Fruit fly (Drosophila melanogaster) whole organism, prepupa: ENCODE results near the gene Dlic.

Experiments used
- Blimp-1 ChIP-seq: fragments of 200-800 bp; sonication (Bioruptor generic); optimal IDR thresholded peaks from 3 replicates; lab custom pipeline; 2017; ENCODE audit warnings: missing biosample characterization, missing genetic modification characterization, mild to moderate bottlenecking, moderate library complexity, missing genetic modification reagents
- CG10669 ChIP-seq: fragments of 200-800 bp; sonication (Bioruptor generic); optimal IDR thresholded peaks from 3 replicates; lab custom pipeline; 2018; ENCODE audit warnings: missing biosample characterization, mild to moderate bottlenecking, missing genetic modification characterization, moderate library complexity
- CG11294 ChIP-seq: fragments of 200-800 bp; sonication (Bioruptor generic); IDR thresholded peaks from 2 replicates; pipeline ENCODE4 v1.3.6; 2022; ENCODE audit warnings: missing biosample characterization, missing genetic modification characterization
- CG11902 ChIP-seq: fragments of 200-800 bp; sonication (Bioruptor generic); optimal IDR thresholded peaks from 3 replicates; lab custom pipeline; 2016; ENCODE audit warnings: missing biosample characterization, missing genetic modification characterization
- CG15336 ChIP-seq: fragments of 200-800 bp; sonication (Bioruptor generic); IDR thresholded peaks from 2 replicates; pipeline ENCODE4 v1.3.6; 2022; ENCODE audit warnings: missing biosample characterization, missing genetic modification characterization
- CG1621 ChIP-seq: fragments of 200-800 bp; sonication (Bioruptor generic); optimal IDR thresholded peaks from 3 replicates; lab custom pipeline; 2018; ENCODE audit warnings: missing biosample characterization, mild to moderate bottlenecking, missing genetic modification characterization
- CG16779 ChIP-seq: fragments of 200-800 bp; sonication (Bioruptor generic); optimal IDR thresholded peaks from 3 replicates; lab custom pipeline; 2017; ENCODE audit warnings: missing biosample characterization, mild to moderate bottlenecking, missing genetic modification characterization
- CG3032 ChIP-seq: fragments of 200-800 bp; optimal IDR thresholded peaks from 2 replicates; lab custom pipeline; 2019; ENCODE audit warnings: missing biosample characterization, mild to moderate bottlenecking, missing genetic modification characterization, moderate library complexity
- CG31627 ChIP-seq: fragments of 200-800 bp; sonication (Bioruptor generic); optimal IDR thresholded peaks from 3 replicates; lab custom pipeline; 2016; ENCODE audit warnings: missing biosample characterization, missing genetic modification characterization
- CG3919 ChIP-seq: fragments of 200-800 bp; sonication (Bioruptor generic); optimal IDR thresholded peaks from 3 replicates; lab custom pipeline; 2016; ENCODE audit warnings: missing biosample characterization, missing genetic modification characterization
- CG4318 ChIP-seq: fragments of 200-800 bp; sonication (Bioruptor generic); optimal IDR thresholded peaks from 3 replicates; lab custom pipeline; 2017; ENCODE audit warnings: missing biosample characterization, mild to moderate bottlenecking, missing genetic modification characterization
- CG6163 ChIP-seq: fragments of 200-800 bp; sonication (Bioruptor generic); IDR thresholded peaks from 3 replicates; pipeline ENCODE4 v1.3.6; 2022; ENCODE audit warnings: missing biosample characterization, missing genetic modification characterization
- CG6276 ChIP-seq: fragments of 200-800 bp; sonication (Bioruptor generic); optimal IDR thresholded peaks from 2 replicates; lab custom pipeline; 2017; ENCODE audit warnings: missing biosample characterization, mild to moderate bottlenecking, missing genetic modification characterization
- CG6808 ChIP-seq: fragments of 200-800 bp; sonication (Bioruptor generic); optimal IDR thresholded peaks from 3 replicates; lab custom pipeline; 2017; ENCODE audit warnings: missing biosample characterization, missing genetic modification characterization, mild to moderate bottlenecking, moderate library complexity, missing genetic modification reagents
- CG6854 ChIP-seq: fragments of 200-800 bp; sonication (Bioruptor generic); optimal IDR thresholded peaks from 2 replicates; lab custom pipeline; 2017; ENCODE audit warnings: missing biosample characterization, mild to moderate bottlenecking, missing genetic modification characterization
- CG7368 ChIP-seq: fragments of 200-800 bp; sonication (Bioruptor generic); optimal IDR thresholded peaks from 3 replicates; lab custom pipeline; 2016; ENCODE audit warnings: missing biosample characterization, missing genetic modification characterization
- CG8319 ChIP-seq: fragments of 200-800 bp; sonication (Bioruptor generic); optimal IDR thresholded peaks from 3 replicates; lab custom pipeline; 2016; ENCODE audit warnings: missing biosample characterization, missing genetic modification characterization
- CG9139 ChIP-seq: fragments of 200-800 bp; sonication (Bioruptor generic); optimal IDR thresholded peaks from 3 replicates; lab custom pipeline; 2017; ENCODE audit warnings: missing biosample characterization, mild to moderate bottlenecking, missing genetic modification characterization
- Eip75B ChIP-seq: fragments of 200-800 bp; sonication (Bioruptor generic); optimal IDR thresholded peaks from 3 replicates; lab custom pipeline; 2016; ENCODE audit warnings: missing biosample characterization, missing genetic modification characterization
- Eip78C ChIP-seq: fragments of 200-800 bp; sonication (Bioruptor generic); peaks from one replicate; lab custom pipeline; 2016; ENCODE audit warnings: missing biosample characterization, missing genetic modification characterization
- Eip93F ChIP-seq: fragments of 200-800 bp; sonication (Bioruptor generic); optimal IDR thresholded peaks from 2 replicates; lab custom pipeline; 2016; ENCODE audit warnings: missing biosample characterization, mild to moderate bottlenecking, missing genetic modification characterization
- Ets21C ChIP-seq: fragments of 200-800 bp; sonication (Bioruptor generic); optimal IDR thresholded peaks from 3 replicates; lab custom pipeline; 2016; ENCODE audit warnings: missing biosample characterization, missing genetic modification characterization
- Gug ChIP-seq: fragments of 200-800 bp; sonication (Bioruptor generic); IDR thresholded peaks from 2 replicates; pipeline ENCODE4 v1.3.6; 2022; ENCODE audit warnings: missing biosample characterization, missing genetic modification characterization
- Hr38 ChIP-seq: sonication (Bioruptor generic); optimal IDR thresholded peaks from 2 replicates; lab custom pipeline; 2016; ENCODE audit warnings: missing biosample characterization, missing genetic modification characterization
- Hr39 ChIP-seq: fragments of 200-800 bp; sonication (Bioruptor generic); optimal IDR thresholded peaks from 2 replicates; lab custom pipeline; 2016; ENCODE audit warnings: missing biosample characterization, missing genetic modification characterization
- Hr4 ChIP-seq: fragments of 200-800 bp; sonication (Bioruptor generic); optimal IDR thresholded peaks from 3 replicates; lab custom pipeline; 2016; ENCODE audit warnings: missing biosample characterization, missing genetic modification characterization
- Met ChIP-seq: fragments of 200-800 bp; sonication (Bioruptor generic); optimal IDR thresholded peaks from 3 replicates; lab custom pipeline; 2016; ENCODE audit warnings: missing biosample characterization, missing genetic modification characterization
- Smox ChIP-seq: fragments of 200-800 bp; sonication (Bioruptor generic); optimal IDR thresholded peaks from 3 replicates; lab custom pipeline; 2016; ENCODE audit warnings: missing biosample characterization, missing genetic modification characterization
- Sox14 ChIP-seq: fragments of 200-800 bp; sonication (Bioruptor generic); optimal IDR thresholded peaks from 3 replicates; lab custom pipeline; 2016; ENCODE audit warnings: missing biosample characterization, missing genetic modification characterization
- Sox15 ChIP-seq: fragments of 200-800 bp; sonication (Bioruptor generic); optimal IDR thresholded peaks from 3 replicates; lab custom pipeline; 2016; ENCODE audit warnings: missing biosample characterization, missing genetic modification characterization
- achi ChIP-seq: fragments of 200-800 bp; sonication (Bioruptor generic); optimal IDR thresholded peaks from 3 replicates; lab custom pipeline; 2016; ENCODE audit warnings: missing biosample characterization, missing genetic modification characterization
- acj6 ChIP-seq: fragments of 200-800 bp; sonication (Bioruptor generic); optimal IDR thresholded peaks from 3 replicates; lab custom pipeline; 2016; ENCODE audit warnings: missing biosample characterization, missing genetic modification characterization
- cyc ChIP-seq: fragments of 200-800 bp; sonication (Bioruptor generic); optimal IDR thresholded peaks from 3 replicates; lab custom pipeline; 2016; ENCODE audit warnings: missing biosample characterization, missing genetic modification characterization
- dac ChIP-seq: fragments of 200-800 bp; sonication (Bioruptor generic); optimal IDR thresholded peaks from 2 replicates; lab custom pipeline; 2017; ENCODE audit warnings: missing biosample characterization, mild to moderate bottlenecking, missing genetic modification characterization
- eg ChIP-seq: fragments of 200-800 bp; sonication (Bioruptor generic); IDR thresholded peaks from 3 replicates; pipeline ENCODE4 v1.3.6; 2022; ENCODE audit warnings: missing biosample characterization, missing genetic modification characterization
- esn ChIP-seq: fragments of 200-800 bp; sonication (Bioruptor generic); optimal IDR thresholded peaks from 2 replicates; lab custom pipeline; 2016; ENCODE audit warnings: missing biosample characterization, mild to moderate bottlenecking, missing genetic modification characterization, moderate library complexity
- fd59A ChIP-seq: fragments of 200-800 bp; sonication (Bioruptor generic); optimal IDR thresholded peaks from 2 replicates; lab custom pipeline; 2017; ENCODE audit warnings: missing biosample characterization, mild to moderate bottlenecking, missing genetic modification characterization, missing genetic modification reagents
- fd85E ChIP-seq: fragments of 200-800 bp; sonication (Bioruptor generic); optimal IDR thresholded peaks from 3 replicates; lab custom pipeline; 2016; ENCODE audit warnings: missing biosample characterization, missing genetic modification characterization
- fkh ChIP-seq: fragments of 200-800 bp; sonication (Bioruptor generic); optimal IDR thresholded peaks from 3 replicates; lab custom pipeline; 2017; ENCODE audit warnings: missing biosample characterization, mild to moderate bottlenecking, missing genetic modification characterization, moderate library complexity
- lz ChIP-seq: fragments of 200-800 bp; sonication (Bioruptor generic); optimal IDR thresholded peaks from 3 replicates; lab custom pipeline; 2016; ENCODE audit warnings: missing biosample characterization, missing genetic modification characterization
- pdm3 ChIP-seq: fragments of 200-800 bp; sonication (Bioruptor generic); optimal IDR thresholded peaks from 3 replicates; lab custom pipeline; 2016; ENCODE audit warnings: missing biosample characterization, missing genetic modification characterization
- salr ChIP-seq, 2 experiments: fragments of 200-800 bp; sonication (Bioruptor generic); optimal IDR thresholded peaks; 3 replicates each; lab custom pipeline; 2016 to 2018; ENCODE audit warnings: missing biosample characterization in 2 of 2, missing genetic modification characterization in 2 of 2, mild to moderate bottlenecking in 1 of 2
- ss ChIP-seq, 2 experiments: fragments of 200-800 bp; sonication (Bioruptor generic); optimal IDR thresholded peaks; 2 replicates in 1 of 2; 3 replicates in 1 of 2; lab custom pipeline; 2017 to 2018; ENCODE audit warnings: mild to moderate bottlenecking in 2 of 2, missing biosample characterization in 2 of 2, missing genetic modification characterization in 2 of 2, moderate library complexity in 1 of 2
- svp ChIP-seq: fragments of 200-800 bp; sonication (Bioruptor generic); peaks from one replicate; lab custom pipeline; 2016; ENCODE audit warnings: missing biosample characterization, missing genetic modification characterization
- topi ChIP-seq: fragments of 200-800 bp; sonication (Bioruptor generic); optimal IDR thresholded peaks from 3 replicates; lab custom pipeline; 2016; ENCODE audit warnings: missing biosample characterization, missing genetic modification characterization

The Dlic gene

DNA sequence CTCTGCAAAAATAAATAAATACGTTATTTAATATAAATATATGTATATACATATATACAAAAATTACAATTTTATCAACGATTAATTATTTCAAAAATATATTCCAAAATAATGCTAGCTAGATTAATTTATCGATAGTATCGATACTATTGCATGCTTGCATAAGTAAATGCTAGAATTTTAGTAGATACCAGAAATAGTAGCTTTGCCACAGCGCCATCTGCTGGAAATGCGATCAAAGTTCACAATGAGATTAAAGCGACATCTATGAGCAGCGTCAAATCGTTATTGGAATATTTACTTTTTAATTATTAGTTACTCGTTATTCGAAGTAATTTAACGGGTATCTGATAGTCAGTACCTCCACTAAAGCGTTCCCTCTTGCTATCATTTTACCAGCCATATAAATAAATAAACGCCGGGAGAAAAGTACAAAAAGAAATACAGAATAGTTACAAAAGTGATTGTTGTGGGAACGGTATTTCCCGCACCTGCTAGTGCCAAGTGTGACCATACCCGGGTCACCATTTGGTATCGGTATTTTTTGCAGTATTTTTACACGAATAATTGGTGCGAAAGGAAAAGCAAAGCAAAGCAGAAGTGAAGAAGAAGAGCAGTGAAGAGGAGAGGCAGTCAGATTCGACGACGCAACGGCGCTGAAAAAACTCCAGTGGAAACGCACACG lies at the start of gene Dlic, which contains the start of gene rtv:
Gene Dlic (plus strand): TSS at position 596 of the 685 bp plus-strand sequence.
Gene rtv (minus strand): TSS at position 165 of the 685 bp plus-strand sequence.
- TF ChIP-seq Met (GFP tag; lab: Kevin White, UChicago), result peak; percentile 8
- TF ChIP-seq pdm3 (GFP tag; lab: Kevin White, UChicago), result peak; percentile 4
- peak; percentile 83 for TF ChIP-seq fkh (GFP tag; lab: Kevin White, UChicago)
- TF ChIP-seq lz, result peak; percentile 44
- TF ChIP-seq Hr39 (GFP tag; lab: Kevin White, UChicago), result peak; percentile 38
- TF ChIP-seq CG10669 (GFP tag; lab: Kevin White, UChicago), result no peak
- TF ChIP-seq svp, result peak; percentile 78
- TF ChIP-seq Eip75B (GFP tag; lab: Kevin White, UChicago), result peak; percentile 8
- peak; percentile 35 for TF ChIP-seq esn (GFP tag; lab: Kevin White, UChicago)
- no peak for TF ChIP-seq ss (GFP tag; optimal IDR thresholded peaks at IDR 0.05; lab: Kevin White, UChicago)
- TF ChIP-seq Ets21C (GFP tag; lab: Kevin White, UChicago), result peak; percentile 19
- peak; percentile 7 for TF ChIP-seq Hr4 (GFP tag; lab: Kevin White, UChicago)
- TF ChIP-seq cyc (GFP tag; lab: Kevin White, UChicago), result peak; percentile 44
- no peak for TF ChIP-seq CG15336 (GFP tag; lab: Robert Waterston, UW)
- TF ChIP-seq CG6163 (GFP tag; lab: Robert Waterston, UW), result peak; percentile 63; the same call in 2 of the 3 replicates
- peak; percentile 41 for TF ChIP-seq CG31627
- TF ChIP-seq CG6854, result no peak
- no peak for TF ChIP-seq Smox (GFP tag; lab: Kevin White, UChicago)
- TF ChIP-seq Hr38 (GFP tag; lab: Kevin White, UChicago), result no peak
- no peak for TF ChIP-seq Sox14 (GFP tag; lab: Kevin White, UChicago)
- TF ChIP-seq acj6 (GFP tag; lab: Kevin White, UChicago), result peak; percentile 0
- TF ChIP-seq fd85E, result no peak
- TF ChIP-seq Eip78C, result peak; percentile 14

DNA sequence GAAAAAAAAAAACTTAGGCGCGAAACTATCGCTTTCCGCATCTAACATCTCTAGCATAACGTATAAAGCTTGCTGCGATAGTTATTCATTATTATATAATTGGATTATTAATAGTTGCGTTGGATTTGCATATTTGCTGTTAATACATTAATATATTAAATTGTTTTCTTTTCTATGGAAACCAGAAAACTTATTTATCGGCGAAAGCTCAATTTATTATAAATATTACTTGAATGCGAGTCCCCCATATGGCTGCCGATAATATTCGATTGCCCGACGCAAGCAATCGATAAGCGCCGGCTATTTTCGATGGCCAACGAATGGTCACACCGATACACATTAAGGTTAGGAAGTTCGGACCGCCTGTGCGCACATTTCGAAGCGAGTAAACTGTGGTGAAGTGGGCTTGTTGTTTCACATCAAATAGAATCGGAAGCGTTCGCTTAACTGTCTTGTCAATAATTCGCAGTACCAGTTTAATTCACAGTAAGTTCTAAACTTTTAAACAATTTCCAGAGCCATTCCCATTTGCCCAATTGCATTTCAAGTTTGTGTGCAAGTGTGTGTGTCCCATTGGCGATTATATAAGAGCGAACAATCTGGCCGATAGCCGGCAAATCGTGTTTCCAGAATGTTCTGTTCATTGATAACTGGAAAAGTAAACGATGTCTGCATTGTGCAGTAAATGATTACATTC lies 45.9 kb upstream of the Dlic start, which contains the start of gene Hsp60A:
Gene Hsp60A (plus strand): TSS at position 335 of the 697 bp plus-strand sequence.
- TF ChIP-seq Eip75B (GFP tag; lab: Kevin White, UChicago) (no peak), Eip93F (GFP tag; lab: Kevin White, UChicago) (peak; percentile 48), Gug (GFP tag; lab: Robert Waterston, UW) (0 out of 2 replicates have a peak, but pooled peaks have one; percentile 15), eg (GFP tag; lab: Robert Waterston, UW) (peak; percentile 53; the same call in 2 of the 3 replicates), fd85E (no peak), CG9139 (GFP tag; lab: Kevin White, UChicago) (no peak), ss (GFP tag; optimal IDR thresholded peaks at IDR 0.05; lab: Kevin White, UChicago) (no peak), CG3919 (GFP tag; lab: Kevin White, UChicago) (peak; percentile 46), Eip78C (peak; percentile 78), Hr38 (GFP tag; lab: Kevin White, UChicago) (no peak), Hr39 (GFP tag; lab: Kevin White, UChicago) (peak; percentile 35), CG7368 (no peak), acj6 (GFP tag; lab: Kevin White, UChicago) (peak; percentile 58), svp (peak; percentile 84), dac (GFP tag; lab: Kevin White, UChicago) (no peak), CG11902 (GFP tag; lab: Kevin White, UChicago) (no peak), achi (GFP tag; lab: Kevin White, UChicago) (peak; percentile 52), salr (GFP tag; optimal IDR thresholded peaks at IDR 0.05; lab: Kevin White, UChicago) (peak in 1 of 2 experiments; percentile 31), CG8319 (GFP tag; lab: Kevin White, UChicago) (no peak), CG3032 (tag; lab: Kevin White, UChicago) (peak; percentile 42), CG1621 (tag; lab: Kevin White, UChicago) (no peak), CG6163 (GFP tag; lab: Robert Waterston, UW) (0 out of 3 replicates have a peak, but pooled peaks have one; percentile 27), Sox14 (GFP tag; lab: Kevin White, UChicago) (peak; percentile 26), lz (peak; percentile 45), CG16779 (tag; lab: Kevin White, UChicago) (no peak), CG6276 (no peak), pdm3 (GFP tag; lab: Kevin White, UChicago) (peak; percentile 64), Sox15 (peak; percentile 14), CG6808 (GFP tag; lab: Kevin White, UChicago) (no peak), CG4318 (GFP tag; lab: Kevin White, UChicago) (peak; percentile 20), CG11294 (no peak), topi (peak; percentile 35), fd59A (GFP tag; lab: Kevin White, UChicago) (no peak), Met (GFP tag; lab: Kevin White, UChicago) (peak; percentile 54), Blimp-1 (GFP tag; lab: Kevin White, UChicago) (no peak), Ets21C (GFP tag; lab: Kevin White, UChicago) (peak; percentile 45)
